Worm (Caenorhabditis elegans): ENCODE measurements around the gene Y41G9A.10.

Y41G9A.10 gene

ce11 chrX:2966252-2966651 lies 19.9 kb upstream of the Y41G9A.10 start:
- TF ChIP-seq unc-98 (GFP tag; IDR thresholded peaks at IDR 0.05) (no peak), nhr-20 (tag; optimal IDR thresholded peaks at IDR 0.05) (no peak), mep-1 (tag; optimal IDR thresholded peaks at IDR 0.05) (no peak), fkh-8 (tag; optimal IDR thresholded peaks at IDR 0.05) (no peak), ceh-90 (tag; optimal IDR thresholded peaks at IDR 0.05) (no peak), unc-62 (GFP tag; optimal IDR thresholded peaks at IDR 0.05) (no peak), ets-5 (GFP tag; IDR thresholded peaks at IDR 0.05) (no peak), nhr-12 (tag; optimal IDR thresholded peaks at IDR 0.05) (no peak)

DNA sequence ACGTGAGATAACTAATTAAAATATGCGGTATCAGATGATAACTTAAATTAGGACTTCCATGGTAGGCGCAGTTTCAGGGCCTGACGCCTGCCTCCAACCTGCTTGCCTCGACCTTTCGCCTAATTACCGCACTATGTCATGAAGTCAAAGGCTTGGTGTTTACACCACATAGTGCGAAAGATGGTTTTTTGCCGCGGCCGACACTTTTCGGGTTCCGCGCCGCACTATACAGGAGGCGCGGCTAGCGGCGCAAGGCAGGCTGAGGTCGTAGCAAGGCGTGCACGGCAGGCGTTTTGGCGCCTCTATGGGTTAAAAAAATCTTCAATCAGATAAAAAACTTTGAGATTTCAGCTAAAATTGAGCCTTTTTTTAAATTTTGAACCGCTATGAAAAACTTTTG lies 14.3 kb upstream of the Y41G9A.10 start:
- TF ChIP-seq mdl-1 (tag; optimal IDR thresholded peaks at IDR 0.05) = no peak
- no peak for TF ChIP-seq efl-1 (optimal IDR thresholded peaks at IDR 0.05)
- TF ChIP-seq efl-1 (GFP tag; optimal IDR thresholded peaks at IDR 0.05 in 1 of 2) = peak in 1 of 2 experiments; percentile 26
- no peak for TF ChIP-seq xbp-1 (tag; optimal IDR thresholded peaks at IDR 0.05)
- TF ChIP-seq snpc-4 (tag; optimal IDR thresholded peaks at IDR 0.05) = peak; percentile 87
- 0 out of 2 replicates have a peak, but pooled peaks have one; percentile 28 for TF ChIP-seq mab-9 (GFP tag; IDR thresholded peaks at IDR 0.05)

- TF ChIP-seq Y116A8C.19 (tag; optimal IDR thresholded peaks at IDR 0.05; ENCODE audit: borderline replicate concordance) (no peak), mdl-1 (tag; optimal IDR thresholded peaks at IDR 0.05) (no peak), lin-14 (GFP tag; optimal IDR thresholded peaks at IDR 0.05) (peak; percentile 58)
These were observed 11.2 kb upstream of the Y41G9A.10 start, which contains the start of gene gbb-1 for ce11 chrX:2957446-2957985. Gene gbb-1, plus strand, starts transcription at chrX:2957935.

- TF ChIP-seq irx-1 (tag; optimal IDR thresholded peaks at IDR 0.05) = no peak
- no peak for TF ChIP-seq unc-30 (tag; optimal IDR thresholded peaks at IDR 0.05)
- TF ChIP-seq C34B4.2 (tag; optimal IDR thresholded peaks at IDR 0.05) = no peak
- no peak for TF ChIP-seq zag-1 (tag; optimal IDR thresholded peaks at IDR 0.05)
- TF ChIP-seq hpl-2 (GFP tag; optimal IDR thresholded peaks at IDR 0.05) = no peak
- no peak for TF ChIP-seq xbp-1 (tag; optimal IDR thresholded peaks at IDR 0.05)
- no peak for TF ChIP-seq ama-1 (optimal IDR thresholded peaks at IDR 0.05)
- peak; percentile 65 for TF ChIP-seq unc-86 (tag; optimal IDR thresholded peaks at IDR 0.05)
- TF ChIP-seq efl-1 (optimal IDR thresholded peaks at IDR 0.05) = no peak
- no peak for TF ChIP-seq efl-1 (GFP tag; optimal IDR thresholded peaks at IDR 0.05 in 1 of 2)
- TF ChIP-seq skn-1 (tag; optimal IDR thresholded peaks at IDR 0.05) = no peak
- TF ChIP-seq lin-14 (GFP tag; optimal IDR thresholded peaks at IDR 0.05) = peak; percentile 49
- TF ChIP-seq C16A3.4 (tag; optimal IDR thresholded peaks at IDR 0.05) = no peak
These were observed 9.3 kb upstream of the Y41G9A.10 start for ce11 chrX:2955628-2956027.

- 0 out of 2 replicates have a peak, but pooled peaks have one; percentile 12 for TF ChIP-seq mab-9 (GFP tag; IDR thresholded peaks at IDR 0.05)
- no peak for TF ChIP-seq elt-2 (tag; optimal IDR thresholded peaks at IDR 0.05)
- TF ChIP-seq ztf-4 (tag; optimal IDR thresholded peaks at IDR 0.05) = no peak
- TF ChIP-seq tlp-1 (tag; optimal IDR thresholded peaks at IDR 0.05) = no peak
- TF ChIP-seq lin-14 (GFP tag; optimal IDR thresholded peaks at IDR 0.05) = peak; percentile 72
These were observed 7.2 kb upstream of the Y41G9A.10 start for ce11 chrX:2953522-2954032.

DNA sequence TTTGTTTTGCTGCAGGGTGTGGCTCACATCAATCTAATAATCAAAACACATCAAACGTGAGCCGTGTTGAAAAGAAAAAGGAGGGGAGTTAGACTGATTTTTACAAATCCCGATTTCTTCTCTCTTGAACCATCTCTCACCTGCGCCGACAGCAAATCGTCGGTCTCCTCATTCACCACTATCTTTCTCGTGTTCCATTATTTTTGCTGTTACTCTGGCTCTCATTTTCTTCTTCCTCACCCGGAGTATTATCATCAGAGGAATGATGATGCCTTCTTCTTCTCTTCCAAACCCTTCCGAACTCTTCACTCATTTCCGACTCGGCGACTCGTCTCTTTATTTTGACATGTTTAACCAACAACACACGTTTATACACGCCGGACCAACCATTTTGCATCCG lies 3.9 kb upstream of the Y41G9A.10 start:
- TF ChIP-seq nhr-71 (tag; optimal IDR thresholded peaks at IDR 0.05) = peak; percentile 55
- no peak for TF ChIP-seq egl-13 (tag; optimal IDR thresholded peaks at IDR 0.05)
- TF ChIP-seq ceh-88 (GFP tag; IDR thresholded peaks at IDR 0.05) = no peak
- TF ChIP-seq efl-3 (GFP tag; optimal IDR thresholded peaks at IDR 0.05) = no peak
- TF ChIP-seq unc-86 (tag; optimal IDR thresholded peaks at IDR 0.05) = no peak
- peak; percentile 55 for TF ChIP-seq lin-14 (GFP tag; optimal IDR thresholded peaks at IDR 0.05)
- TF ChIP-seq rnt-1 (tag; optimal IDR thresholded peaks at IDR 0.05) = peak; percentile 8
- TF ChIP-seq sptf-1 (tag; optimal IDR thresholded peaks at IDR 0.05) = no peak
